Fruit fly (Drosophila melanogaster) whole organism, prepupa: ENCODE results near the gene CG7766.

ENCODE experiments used
- CG31627 ChIP-seq: fragments of 200-800 bp; sonication (Bioruptor generic); optimal IDR thresholded peaks from 3 replicates; lab custom pipeline; 2016; ENCODE audit warnings: missing biosample characterization, missing genetic modification characterization
- CG6854 ChIP-seq: fragments of 200-800 bp; sonication (Bioruptor generic); optimal IDR thresholded peaks from 2 replicates; lab custom pipeline; 2017; ENCODE audit warnings: missing biosample characterization, mild to moderate bottlenecking, missing genetic modification characterization
- Ets21C ChIP-seq: fragments of 200-800 bp; sonication (Bioruptor generic); optimal IDR thresholded peaks from 3 replicates; lab custom pipeline; 2016; ENCODE audit warnings: missing biosample characterization, missing genetic modification characterization

DNA sequence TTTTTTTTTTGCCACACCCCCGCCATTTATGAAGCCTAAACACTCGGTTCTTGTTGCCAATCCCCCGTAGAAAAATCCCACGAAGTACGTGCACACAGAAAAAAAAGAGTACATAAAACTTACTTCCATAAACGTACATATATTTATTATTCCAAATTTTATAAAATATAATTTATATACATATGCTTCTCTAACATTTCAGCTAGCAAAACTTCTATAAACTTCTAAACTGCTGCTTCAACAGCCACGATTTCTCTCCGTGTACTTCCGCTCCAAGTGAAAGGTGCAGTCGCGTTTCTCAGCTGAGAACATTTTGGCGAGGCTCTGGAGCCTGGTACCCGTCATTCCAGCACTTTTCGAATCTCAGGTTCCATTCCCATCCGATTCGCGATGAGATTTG is 40.9 kb downstream of the CG7766 start:
- no peak for TF ChIP-seq CG6854 (GFP tag; lab: Kevin White, UChicago)
- peak; percentile 23 for TF ChIP-seq Ets21C
- TF ChIP-seq CG31627 (GFP tag; lab: Kevin White, UChicago): peak; percentile 34
